Fruit fly (Drosophila melanogaster) whole organism, prepupa: ENCODE measurements around the gene CG17930.

Experiments used
- Blimp-1 ChIP-seq: fragments of 200-800 bp; sonication (Bioruptor generic); optimal IDR thresholded peaks from 3 replicates; lab custom pipeline; 2017; ENCODE audit warnings: missing biosample characterization, missing genetic modification characterization, mild to moderate bottlenecking, moderate library complexity, missing genetic modification reagents
- CG16779 ChIP-seq: fragments of 200-800 bp; sonication (Bioruptor generic); optimal IDR thresholded peaks from 3 replicates; lab custom pipeline; 2017; ENCODE audit warnings: missing biosample characterization, mild to moderate bottlenecking, missing genetic modification characterization
- CG3032 ChIP-seq: fragments of 200-800 bp; optimal IDR thresholded peaks from 2 replicates; lab custom pipeline; 2019; ENCODE audit warnings: missing biosample characterization, mild to moderate bottlenecking, missing genetic modification characterization, moderate library complexity
- CG31627 ChIP-seq: fragments of 200-800 bp; sonication (Bioruptor generic); optimal IDR thresholded peaks from 3 replicates; lab custom pipeline; 2016; ENCODE audit warnings: missing biosample characterization, missing genetic modification characterization
- CG6808 ChIP-seq: fragments of 200-800 bp; sonication (Bioruptor generic); optimal IDR thresholded peaks from 3 replicates; lab custom pipeline; 2017; ENCODE audit warnings: missing biosample characterization, missing genetic modification characterization, mild to moderate bottlenecking, moderate library complexity, missing genetic modification reagents
- CG7368 ChIP-seq: fragments of 200-800 bp; sonication (Bioruptor generic); optimal IDR thresholded peaks from 3 replicates; lab custom pipeline; 2016; ENCODE audit warnings: missing biosample characterization, missing genetic modification characterization
- pdm3 ChIP-seq: fragments of 200-800 bp; sonication (Bioruptor generic); optimal IDR thresholded peaks from 3 replicates; lab custom pipeline; 2016; ENCODE audit warnings: missing biosample characterization, missing genetic modification characterization

DNA sequence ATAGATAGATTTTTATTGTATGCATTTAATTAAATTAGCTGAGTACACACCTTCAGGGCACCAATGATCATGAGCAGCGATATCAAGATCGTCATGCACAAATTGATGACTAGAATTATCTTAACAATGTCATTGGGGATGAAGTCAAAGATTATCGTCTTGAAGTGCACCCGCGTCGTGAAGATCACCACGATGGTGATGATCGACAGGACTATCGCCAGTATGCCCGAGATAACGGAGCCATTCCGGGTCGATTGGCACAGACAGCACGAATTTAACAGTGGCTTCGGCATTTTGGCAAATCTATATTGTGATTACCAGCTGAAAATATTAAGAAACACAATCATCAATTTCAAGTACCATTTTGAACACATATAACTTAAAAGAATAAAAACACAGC, 24.4 kb downstream of the CG17930 start:
- TF ChIP-seq CG3032 (tag; lab: Kevin White, UChicago) (no peak), pdm3 (GFP tag; lab: Kevin White, UChicago) (no peak), Blimp-1 (no peak), CG31627 (GFP tag; lab: Kevin White, UChicago) (no peak), CG16779 (no peak), CG7368 (GFP tag; lab: Kevin White, UChicago) (no peak), CG6808 (GFP tag; lab: Kevin White, UChicago) (no peak)
